Worm (Caenorhabditis elegans) whole organism, L4 larva: ENCODE measurements around the gene uda-1.
A peak's percentile ranks its signal among the peaks of the same experiment; 100 is the strongest.

Source experiments
- ceh-20 ChIP-seq: fragments of 200-800 bp; sonication (Bioruptor generic); IDR thresholded peaks from 2 replicates; pipeline ENCODE4 v1.3.6; 2022; ENCODE audit warnings: missing genetic modification reagents, missing genetic modification characterization, missing compliant biosample characterization
- ces-1 ChIP-seq: fragments of 150-350 bp; sonication (generic microtip); optimal IDR thresholded peaks from 4 replicates; lab custom pipeline; 2014; ENCODE audit warnings: missing biosample characterization, missing genetic modification reagents, missing genetic modification characterization
- daf-12 ChIP-seq: fragments of 150-350 bp; optimal IDR thresholded peaks from 2 replicates; lab custom pipeline; 2014; ENCODE audit warnings: missing biosample characterization, missing genetic modification reagents, missing genetic modification characterization
- fkh-10 ChIP-seq: fragments of 150-350 bp; optimal IDR thresholded peaks from 2 replicates; lab custom pipeline; 2014; ENCODE audit warnings: missing biosample characterization, missing genetic modification reagents, missing genetic modification characterization
- hlh-11 ChIP-seq: fragments of 200-800 bp; sonication (Bioruptor generic); optimal IDR thresholded peaks from 2 replicates; lab custom pipeline; 2018; ENCODE audit warnings: mild to moderate bottlenecking, missing genetic modification characterization, missing compliant biosample characterization
- lin-13 ChIP-seq: fragments of 150-350 bp; optimal IDR thresholded peaks from 2 replicates; lab custom pipeline; 2014; ENCODE audit warnings: missing biosample characterization, missing genetic modification reagents, missing genetic modification characterization
- lsy-2 ChIP-seq, 2 experiments: fragments of 150-350 bp in 1 of 2; sonication (generic microtip) in 1 of 2; optimal IDR thresholded peaks; 2 replicates each; lab custom pipeline; 2014 to 2017; ENCODE audit warnings: missing biosample characterization in 2 of 2, missing genetic modification characterization in 2 of 2
- madf-9 ChIP-seq: fragments of 200-800 bp; sonication (Bioruptor generic); conservative IDR thresholded peaks from 2 replicates; pipeline ENCODE4 v1.3.6; 2022; ENCODE audit warnings: missing genetic modification reagents, missing genetic modification characterization, missing compliant biosample characterization
- nhr-11 ChIP-seq: fragments of 150-350 bp; optimal IDR thresholded peaks from 2 replicates; lab custom pipeline; 2014; ENCODE audit warnings: missing biosample characterization, missing genetic modification characterization
- nhr-76 ChIP-seq: fragments of 150-350 bp; optimal IDR thresholded peaks from 2 replicates; lab custom pipeline; 2014; ENCODE audit warnings: missing biosample characterization, missing genetic modification characterization
- skn-1 ChIP-seq: fragments of 150-350 bp; optimal IDR thresholded peaks from 2 replicates; lab custom pipeline; 2014; ENCODE audit warnings: missing biosample characterization, missing genetic modification characterization

ce11 chrV:10054872-10055271 is 50.3 kb downstream of the uda-1 start, which contains the start of gene yif-1:
- no peak for TF ChIP-seq nhr-11 (tag; lab: Kevin White, UChicago)
- TF ChIP-seq ces-1 (GFP tag; lab: Kevin White, UChicago): peak; percentile 15
- TF ChIP-seq daf-12: no peak
- no peak for TF ChIP-seq fkh-10
- no peak for TF ChIP-seq madf-9 (GFP tag; lab: Robert Waterston, UW)
- TF ChIP-seq ceh-20 (GFP tag; lab: Robert Waterston, UW): no peak
- TF ChIP-seq skn-1 (tag; lab: Kevin White, UChicago): no peak
- TF ChIP-seq nhr-76 (tag; lab: Kevin White, UChicago): no peak
- TF ChIP-seq lin-13 (GFP tag; lab: Kevin White, UChicago): no peak
- TF ChIP-seq hlh-11 (tag; lab: Kevin White, UChicago): no peak
- TF ChIP-seq lsy-2 (tag; optimal IDR thresholded peaks at IDR 0.05; lab: Kevin White, UChicago): peak in 1 of 2 experiments; percentile 84
